Worm (Caenorhabditis elegans): ENCODE results near the gene C11G6.2.

- TF ChIP-seq rec-8 (tag; optimal IDR thresholded peaks at IDR 0.05) (no peak), attf-5 (GFP tag; optimal IDR thresholded peaks at IDR 0.05) (no peak), Y79H2A.3 (GFP tag; conservative IDR thresholded peaks at IDR 0.05) (no peak), nfya-1 (tag; optimal IDR thresholded peaks at IDR 0.05; ENCODE audit: borderline replicate concordance, insufficient read depth) (no peak), madf-8 (GFP tag; conservative IDR thresholded peaks at IDR 0.05) (no peak), ceh-91 (GFP tag; IDR thresholded peaks at IDR 0.05) (no peak), tbx-9 (tag; optimal IDR thresholded peaks at IDR 0.05; ENCODE audit: borderline replicate concordance) (no peak), ets-4 (GFP tag; optimal IDR thresholded peaks at IDR 0.05) (no peak), ccch-3 (GFP tag; optimal IDR thresholded peaks at IDR 0.05) (no peak)
Observed at ce11 chrX:16321327-16321726, 7.1 kb upstream of the C11G6.2 start.

Data from whole organism, young adult.